Worm (Caenorhabditis elegans) whole organism, young adult: ENCODE data around the gene F18A1.1.

ENCODE experiments used
- B0035.1 ChIP-seq: sonication (generic microtip); optimal IDR thresholded peaks from 2 replicates; lab custom pipeline; 2016; ENCODE audit warnings: missing genetic modification characterization, mild to moderate bottlenecking, missing compliant biosample characterization, missing genotype, missing genetic modification reagents
- B0261.1 ChIP-seq: sonication (generic microtip); optimal IDR thresholded peaks from 2 replicates; lab custom pipeline; 2016; ENCODE audit warnings: mild to moderate bottlenecking, missing genetic modification characterization, moderate library complexity, missing compliant biosample characterization
- F37B4.10 ChIP-seq: fragments of 200-800 bp; sonication (Bioruptor generic); IDR thresholded peaks from 2 replicates; pipeline ENCODE4 v1.3.6; 2022; ENCODE audit warnings: missing genetic modification characterization, missing compliant biosample characterization
- F49E8.2 ChIP-seq: sonication (generic microtip); optimal IDR thresholded peaks from 3 replicates; lab custom pipeline; 2017; ENCODE audit warnings: missing genetic modification characterization, mild to moderate bottlenecking, missing compliant biosample characterization, antibody characterized with exemption, moderate library complexity; ENCODE audit not compliant: insufficient read depth
- Y53G8AR.9 ChIP-seq: fragments of 200-800 bp; sonication (Bioruptor generic); conservative IDR thresholded peaks from 2 replicates; pipeline ENCODE4 v1.3.6; 2022; ENCODE audit warnings: missing genetic modification reagents, missing genetic modification characterization, missing compliant biosample characterization
- Y79H2A.3 ChIP-seq: fragments of 200-800 bp; sonication (Bioruptor generic); conservative IDR thresholded peaks from 2 replicates; pipeline ENCODE4 v1.3.6; 2022; ENCODE audit warnings: missing genetic modification reagents, missing genetic modification characterization, missing compliant biosample characterization
- Y95B8A.8 ChIP-seq: fragments of 200-800 bp; sonication (Bioruptor generic); IDR thresholded peaks from 2 replicates; pipeline ENCODE4 v1.3.6; 2022; ENCODE audit warnings: missing genetic modification reagents, missing genetic modification characterization, missing compliant biosample characterization
- akir-1 ChIP-seq: fragments of 200-800 bp; sonication (Bioruptor generic); optimal IDR thresholded peaks from 2 replicates; lab custom pipeline; 2018; ENCODE audit warnings: mild to moderate bottlenecking, missing genetic modification characterization, moderate library complexity, missing compliant biosample characterization
- ama-1 ChIP-seq, 3 experiments: fragments of 150-350 bp in 1 of 3; sonication (generic microtip) in 2 of 3; optimal IDR thresholded peaks; 2 replicates each; lab custom pipeline; 2014 to 2018; ENCODE audit warnings: missing biosample characterization in 2 of 3, missing genetic modification characterization in 2 of 3, missing genetic modification reagents in 2 of 3
- atf-7 ChIP-seq: sonication (generic microtip); optimal IDR thresholded peaks from 2 replicates; lab custom pipeline; 2017; ENCODE audit warnings: mild to moderate bottlenecking, missing genetic modification characterization, missing compliant biosample characterization
- cebp-1 ChIP-seq, 2 experiments: fragments of 200-800 bp in 1 of 2; sonication (Bioruptor generic) in 1 of 2; sonication (generic microtip) in 1 of 2; IDR thresholded peaks in 1 of 2; optimal IDR thresholded peaks in 1 of 2; 2 replicates each; pipeline versions ENCODE4 v1.3.6 to Lab custom; 2017 to 2022; ENCODE audit warnings: missing compliant biosample characterization in 2 of 2, missing genetic modification characterization in 2 of 2, mild to moderate bottlenecking in 1 of 2, missing genetic modification reagents in 1 of 2, moderate library complexity in 1 of 2
- cebp-2 ChIP-seq: fragments of 200-800 bp; sonication (Bioruptor generic); IDR thresholded peaks from 2 replicates; pipeline ENCODE4 v1.3.6; 2022; ENCODE audit warnings: missing genetic modification characterization, missing compliant biosample characterization
- ceh-58 ChIP-seq: fragments of 200-800 bp; sonication (Bioruptor generic); IDR thresholded peaks from 2 replicates; pipeline ENCODE4 v1.3.6; 2022; ENCODE audit warnings: missing genetic modification characterization, missing compliant biosample characterization
- ceh-79 ChIP-seq: sonication (generic microtip); optimal IDR thresholded peaks from 2 replicates; lab custom pipeline; 2017; ENCODE audit warnings: mild to moderate bottlenecking, missing genetic modification characterization, missing compliant biosample characterization
- dox-1 ChIP-seq: fragments of 200-800 bp; sonication (Bioruptor generic); IDR thresholded peaks from 2 replicates; pipeline ENCODE4 v1.3.6; 2022; ENCODE audit warnings: missing genetic modification reagents, missing genetic modification characterization, missing compliant biosample characterization
- egl-44 ChIP-seq: fragments of 200-800 bp; sonication (Bioruptor generic); IDR thresholded peaks from 2 replicates; pipeline ENCODE4 v1.3.6; 2022; ENCODE audit warnings: missing genetic modification reagents, missing genetic modification characterization, missing compliant biosample characterization
- ekl-4 ChIP-seq: fragments of 200-800 bp; sonication (Bioruptor generic); IDR thresholded peaks from 2 replicates; pipeline ENCODE4 v1.3.6; 2022; ENCODE audit warnings: missing genetic modification reagents, missing genetic modification characterization, missing compliant biosample characterization
- ets-4 ChIP-seq: fragments of 200-800 bp; sonication (Bioruptor generic); optimal IDR thresholded peaks from 2 replicates; lab custom pipeline; 2018; ENCODE audit warnings: mild to moderate bottlenecking, missing genetic modification characterization, missing compliant biosample characterization
- him-1 ChIP-seq: sonication (generic microtip); optimal IDR thresholded peaks from 2 replicates; lab custom pipeline; 2016; ENCODE audit warnings: missing genotype, missing genetic modification reagents, missing genetic modification characterization, missing compliant biosample characterization
- hmg-20 ChIP-seq: fragments of 200-800 bp; sonication (Bioruptor generic); IDR thresholded peaks from 2 replicates; pipeline ENCODE4 v1.3.6; 2022; ENCODE audit warnings: missing genetic modification reagents, missing genetic modification characterization, missing compliant biosample characterization
- let-526 ChIP-seq: fragments of 200-800 bp; sonication (Bioruptor generic); IDR thresholded peaks from 2 replicates; pipeline ENCODE4 v1.3.6; 2022; ENCODE audit warnings: missing genetic modification reagents, missing genetic modification characterization, missing compliant biosample characterization
- lin-26 ChIP-seq: fragments of 200-800 bp; sonication (Bioruptor generic); IDR thresholded peaks from 2 replicates; pipeline ENCODE4 v1.3.6; 2022; ENCODE audit warnings: missing genetic modification reagents, missing genetic modification characterization, missing compliant biosample characterization
- lin-40 ChIP-seq: sonication (generic microtip); optimal IDR thresholded peaks from 2 replicates; lab custom pipeline; 2016; ENCODE audit warnings: missing genetic modification characterization, mild to moderate bottlenecking, missing compliant biosample characterization, missing genotype, missing genetic modification reagents
- lsy-27 ChIP-seq: sonication (generic microtip); optimal IDR thresholded peaks from 2 replicates; lab custom pipeline; 2017; ENCODE audit warnings: missing genetic modification characterization, mild to moderate bottlenecking, missing compliant biosample characterization, antibody characterized with exemption, missing genotype, borderline replicate concordance; ENCODE audit not compliant: insufficient read depth
- madf-3 ChIP-seq: fragments of 200-800 bp; sonication (Bioruptor generic); IDR thresholded peaks from 2 replicates; pipeline ENCODE4 v1.3.6; 2022; ENCODE audit warnings: missing genetic modification reagents, missing genetic modification characterization, missing compliant biosample characterization
- mel-28 ChIP-seq: sonication (generic microtip); optimal IDR thresholded peaks from 2 replicates; lab custom pipeline; 2016; ENCODE audit warnings: borderline replicate concordance, mild to moderate bottlenecking, missing genetic modification characterization, missing compliant biosample characterization
- mes-4 ChIP-seq: sonication (generic microtip); optimal IDR thresholded peaks from 2 replicates; lab custom pipeline; 2016; ENCODE audit warnings: missing genotype, missing genetic modification characterization, missing compliant biosample characterization
- nfya-1 ChIP-seq: sonication (generic microtip); optimal IDR thresholded peaks from 2 replicates; lab custom pipeline; 2017; ENCODE audit warnings: antibody characterized with exemption, missing compliant biosample characterization, missing genetic modification characterization, borderline replicate concordance; ENCODE audit not compliant: insufficient read depth
- nfya-2 ChIP-seq: fragments of 200-800 bp; sonication (Bioruptor generic); IDR thresholded peaks from 2 replicates; pipeline ENCODE4 v1.3.6; 2022; ENCODE audit warnings: missing genetic modification reagents, missing genetic modification characterization, missing compliant biosample characterization
- nfyb-1 ChIP-seq: fragments of 200-800 bp; sonication (Bioruptor generic); IDR thresholded peaks from 2 replicates; pipeline ENCODE4 v1.3.6; 2022; ENCODE audit warnings: missing genetic modification reagents, missing genetic modification characterization, missing compliant biosample characterization
- repo-1 ChIP-seq: sonication (generic microtip); optimal IDR thresholded peaks from 2 replicates; lab custom pipeline; 2017; ENCODE audit warnings: mild to moderate bottlenecking, missing genetic modification characterization, missing compliant biosample characterization
- sdz-38 ChIP-seq: sonication (generic microtip); optimal IDR thresholded peaks from 2 replicates; lab custom pipeline; 2016; ENCODE audit warnings: missing genotype, missing genetic modification characterization, missing compliant biosample characterization
- tbp1 ChIP-seq: fragments of 200-800 bp; sonication (Bioruptor generic); optimal IDR thresholded peaks from 2 replicates; lab custom pipeline; 2018; ENCODE audit warnings: mild to moderate bottlenecking, missing genetic modification characterization, missing compliant biosample characterization
- tlf-1 ChIP-seq: fragments of 200-800 bp; sonication (Bioruptor generic); optimal IDR thresholded peaks from 2 replicates; lab custom pipeline; 2018; ENCODE audit warnings: mild to moderate bottlenecking, missing genetic modification characterization, missing compliant biosample characterization
- unc-130 ChIP-seq: sonication (generic microtip); optimal IDR thresholded peaks from 2 replicates; lab custom pipeline; 2016; ENCODE audit warnings: missing genetic modification reagents, missing genetic modification characterization, missing compliant biosample characterization
- unc-62 ChIP-seq: fragments of 150-350 bp; optimal IDR thresholded peaks from 2 replicates; lab custom pipeline; 2014; ENCODE audit warnings: missing biosample characterization, missing genetic modification reagents, missing genetic modification characterization
- zfh-2 ChIP-seq: fragments of 200-800 bp; sonication (Bioruptor generic); conservative IDR thresholded peaks from 2 replicates; pipeline ENCODE4 v1.3.6; 2022; ENCODE audit warnings: missing genetic modification reagents, missing genetic modification characterization, missing compliant biosample characterization
- ztf-26 ChIP-seq: sonication (generic microtip); optimal IDR thresholded peaks from 2 replicates; lab custom pipeline; 2017; ENCODE audit warnings: missing genetic modification characterization, missing compliant biosample characterization
- ztf-28 ChIP-seq: fragments of 200-800 bp; sonication (Bioruptor generic); IDR thresholded peaks from 2 replicates; pipeline ENCODE4 v1.3.6; 2022; ENCODE audit warnings: missing genetic modification reagents, missing genetic modification characterization, missing compliant biosample characterization
- ztf-3 ChIP-seq: fragments of 200-800 bp; sonication (Bioruptor generic); optimal IDR thresholded peaks from 2 replicates; lab custom pipeline; 2018; ENCODE audit warnings: mild to moderate bottlenecking, missing genetic modification characterization, missing compliant biosample characterization

The F18A1.1 gene

DNA sequence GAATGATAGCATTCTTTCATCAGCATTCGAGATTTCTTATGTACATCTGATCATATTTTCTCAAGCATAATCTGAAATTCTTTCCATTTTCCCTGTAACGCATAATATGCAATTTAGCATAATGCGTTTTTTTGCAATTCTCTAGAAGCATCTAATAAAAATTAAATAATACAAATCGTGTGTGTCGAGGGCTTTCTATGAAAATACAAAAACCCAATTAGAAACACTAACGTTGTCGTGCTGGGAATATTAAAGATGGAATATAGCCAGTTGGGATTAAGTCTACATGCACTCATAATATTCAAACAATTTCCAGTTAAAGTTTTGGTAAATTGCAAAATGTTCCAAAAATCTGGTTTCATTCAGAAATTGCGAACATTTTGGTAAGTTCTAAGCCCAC, at the start of gene F18A1.1:
F18A1.1 (plus strand) TSS at position 301 of the 400 bp plus-strand sequence.
- no peak for TF ChIP-seq F49E8.2 (tag; lab: Kevin White, UChicago)
- TF ChIP-seq tlf-1 (GFP tag; lab: Kevin White, UChicago), result no peak
- no peak for TF ChIP-seq hmg-20
- TF ChIP-seq ztf-28 (GFP tag; lab: Robert Waterston, UW), result no peak
- TF ChIP-seq him-1 (tag; lab: Kevin White, UChicago), result no peak
- TF ChIP-seq Y79H2A.3, result no peak
- TF ChIP-seq unc-62 (GFP tag; lab: Kevin White, UChicago), result no peak
- no peak for TF ChIP-seq ekl-4 (GFP tag; lab: Robert Waterston, UW)
- no peak for TF ChIP-seq mel-28
- no peak for TF ChIP-seq ceh-79 (tag; lab: Kevin White, UChicago)
- no peak for TF ChIP-seq Y53G8AR.9 (GFP tag; lab: Robert Waterston, UW)
- TF ChIP-seq egl-44 (GFP tag; lab: Robert Waterston, UW), result no peak
- no peak for TF ChIP-seq sdz-38 (tag; lab: Kevin White, UChicago)
- no peak for TF ChIP-seq ztf-3 (GFP tag; lab: Kevin White, UChicago)
- no peak for TF ChIP-seq repo-1 (tag; lab: Kevin White, UChicago)

DNA sequence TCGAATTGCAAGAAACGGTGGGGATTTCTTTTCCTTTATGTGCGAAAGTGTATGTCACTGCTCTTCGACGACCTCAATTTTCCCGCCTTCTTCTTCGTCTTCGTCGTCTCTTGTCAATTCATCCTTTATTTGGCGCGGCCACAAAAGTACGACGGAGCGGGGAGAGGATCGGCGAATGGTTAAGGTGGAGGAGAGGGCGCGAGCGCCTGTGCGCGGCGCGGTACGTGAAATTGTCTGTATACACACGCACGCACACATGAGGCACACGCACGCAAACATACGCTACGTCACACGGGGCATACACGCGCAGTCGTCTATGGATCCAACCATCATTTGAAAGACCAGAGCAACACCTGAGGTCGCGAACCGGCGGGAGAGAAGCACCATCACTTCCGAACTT, 49.4 kb upstream of the F18A1.1 start:
- TF ChIP-seq akir-1 (GFP tag; lab: Kevin White, UChicago) (no peak), zfh-2 (GFP tag; lab: Robert Waterston, UW) (peak; percentile 92), mes-4 (tag; lab: Kevin White, UChicago) (no peak), dox-1 (GFP tag; lab: Robert Waterston, UW) (0 out of 2 replicates have a peak, but pooled peaks have one; percentile 13), unc-130 (GFP tag; lab: Kevin White, UChicago) (no peak), lin-26 (GFP tag; lab: Robert Waterston, UW) (peak; percentile 14; the same call in 1 of the 2 replicates), ama-1 (optimal IDR thresholded peaks at IDR 0.05; lab: Kevin White, UChicago) (no peak), ama-1 (GFP tag; optimal IDR thresholded peaks at IDR 0.05; lab: Kevin White, UChicago) (no peak), B0035.1 (no peak), nfyb-1 (0 out of 2 replicates have a peak, but pooled peaks have one; percentile 17), F37B4.10 (GFP tag; lab: Robert Waterston, UW) (0 out of 2 replicates have a peak, but pooled peaks have one; percentile 14), ztf-26 (tag; lab: Kevin White, UChicago) (no peak), atf-7 (tag; lab: Kevin White, UChicago) (no peak), tbp1 (GFP tag; lab: Kevin White, UChicago) (no peak), nfya-2 (no peak), madf-3 (0 out of 2 replicates have a peak, but pooled peaks have one; percentile 41), ceh-58 (GFP tag; lab: Robert Waterston, UW) (no peak), ets-4 (GFP tag; lab: Kevin White, UChicago) (no peak), cebp-1 (GFP tag; IDR thresholded peaks at IDR 0.05; lab: Robert Waterston, UW) (no peak), cebp-1 (tag; optimal IDR thresholded peaks at IDR 0.05; lab: Kevin White, UChicago) (peak; percentile 41), mel-28 (no peak)
- TF ChIP-seq, all 124 proteins: peak for 7

DNA sequence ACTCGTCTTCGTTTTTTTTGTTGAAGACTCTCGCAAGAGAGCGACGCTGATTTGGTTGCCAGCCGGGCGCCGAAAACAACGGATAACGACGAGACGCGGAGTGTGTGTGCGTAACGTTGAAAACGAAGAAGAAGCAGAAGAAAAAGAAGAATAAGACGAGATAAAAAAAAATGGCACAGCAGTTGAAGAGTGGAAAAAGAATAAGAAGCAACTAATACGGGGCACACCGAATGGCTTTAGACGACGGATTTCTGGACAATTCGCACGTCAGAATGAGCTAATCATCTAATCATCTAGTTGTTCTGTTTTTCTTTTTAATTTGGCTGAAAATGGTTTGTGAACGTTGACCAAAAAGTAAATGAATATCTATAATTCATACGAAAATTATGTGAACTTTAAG, 47.7 kb upstream of the F18A1.1 start:
- TF ChIP-seq cebp-2 (GFP tag; lab: Robert Waterston, UW) (no peak), nfya-1 (tag; lab: Kevin White, UChicago) (no peak), let-526 (GFP tag; lab: Robert Waterston, UW) (no peak), tlf-1 (GFP tag; lab: Kevin White, UChicago) (no peak), Y95B8A.8 (GFP tag; lab: Robert Waterston, UW) (no peak), ztf-28 (GFP tag; lab: Robert Waterston, UW) (no peak), lin-40 (tag; lab: Kevin White, UChicago) (no peak), lsy-27 (tag; lab: Kevin White, UChicago) (no peak), B0261.1 (tag; lab: Kevin White, UChicago) (no peak)
